Worm (Caenorhabditis elegans): ENCODE measurements around the gene K12H6.10.

- TF ChIP-seq him-1 (tag; optimal IDR thresholded peaks at IDR 0.05) (no peak), W03F9.2 (tag; optimal IDR thresholded peaks at IDR 0.05) (no peak), dao-5 (tag; optimal IDR thresholded peaks at IDR 0.05) (no peak)
Measured at ce11 chrII:2804245-2804644, 18.4 kb upstream of the K12H6.10 start.
